Worm (Caenorhabditis elegans): ENCODE measurements around the gene crn-7.

DNA sequence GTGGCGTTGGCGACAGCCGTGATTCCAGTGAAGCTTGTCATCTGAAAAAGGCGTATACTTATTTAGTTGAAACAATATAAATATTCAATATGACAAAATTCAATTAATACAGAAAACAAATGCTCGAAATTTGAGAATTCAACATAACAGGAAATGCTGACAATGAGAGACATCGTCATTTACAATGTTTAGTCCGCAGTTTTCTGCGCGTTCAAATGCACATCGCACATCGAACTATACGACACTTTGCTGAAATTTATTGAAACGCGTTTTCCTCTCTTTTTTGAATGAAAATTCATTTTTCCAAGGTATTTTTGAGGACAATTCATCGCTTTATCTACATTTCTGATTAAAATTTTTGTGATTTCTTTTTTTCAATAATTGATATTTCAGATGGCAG is 24.3 kb upstream of the crn-7 start, which contains the start of the genes pbs-6 and cids-1:
- TF ChIP-seq pqm-1 (tag; optimal IDR thresholded peaks at IDR 0.05) (no peak), ceh-32 (tag; optimal IDR thresholded peaks at IDR 0.05; ENCODE audit: poor library complexity) (no peak), nhr-102 (tag; optimal IDR thresholded peaks at IDR 0.05) (no peak), nhr-41 (GFP tag; IDR thresholded peaks at IDR 0.05) (no peak), zfp-3 (GFP tag; conservative IDR thresholded peaks at IDR 0.05) (no peak), ztf-11 (tag; optimal IDR thresholded peaks at IDR 0.05) (no peak)

Measured in whole organism, L4 larva.